Worm (Caenorhabditis elegans): ENCODE results near the gene C53A5.2.

C53A5.2 gene

ce11 chrV:14522514-14522913 lies 491 bp downstream of the C53A5.2 start, which contains the start of gene C53A5.16:
TSS of gene C53A5.16 (minus strand) at chrV:14522614.
- no peak for TF ChIP-seq dox-1 (GFP tag; IDR thresholded peaks at IDR 0.05)
- TF ChIP-seq ztf-3 (GFP tag; optimal IDR thresholded peaks at IDR 0.05): no peak

- TF ChIP-seq ekl-4 (GFP tag; IDR thresholded peaks at IDR 0.05): no peak
- no peak for TF ChIP-seq T26A5.8 (tag; optimal IDR thresholded peaks at IDR 0.05)
- TF ChIP-seq K12H6.12 (tag; optimal IDR thresholded peaks at IDR 0.05): no peak
- no peak for TF ChIP-seq lin-40 (tag; optimal IDR thresholded peaks at IDR 0.05)
- TF ChIP-seq nhr-90 (tag; optimal IDR thresholded peaks at IDR 0.05): no peak
- TF ChIP-seq K11D2.4 (GFP tag; IDR thresholded peaks at IDR 0.05): no peak
- no peak for TF ChIP-seq madf-8 (GFP tag; conservative IDR thresholded peaks at IDR 0.05)
- no peak for TF ChIP-seq akir-1 (GFP tag; optimal IDR thresholded peaks at IDR 0.05)
- no peak for TF ChIP-seq F10E7.11 (tag; optimal IDR thresholded peaks at IDR 0.05)
- no peak for TF ChIP-seq sptf-2 (GFP tag; optimal IDR thresholded peaks at IDR 0.05)
- TF ChIP-seq F57A8.1 (GFP tag; optimal IDR thresholded peaks at IDR 0.05): no peak
- TF ChIP-seq sea-2 (GFP tag; IDR thresholded peaks at IDR 0.05): no peak
- no peak for TF ChIP-seq tbp1 (GFP tag; optimal IDR thresholded peaks at IDR 0.05)
- no peak for TF ChIP-seq F37B4.10 (GFP tag; IDR thresholded peaks at IDR 0.05)
- TF ChIP-seq lsy-27 (tag; optimal IDR thresholded peaks at IDR 0.05; ENCODE audit: borderline replicate concordance, insufficient read depth): no peak
Observed at ce11 chrV:14521000-14521399, 2.0 kb downstream of the C53A5.2 start, which contains the start of gene C53A5.17. TSS of gene C53A5.17 (minus strand) at chrV:14521100.

- TF ChIP-seq F52B5.7 (tag; optimal IDR thresholded peaks at IDR 0.05) (no peak), F37B4.10 (GFP tag; IDR thresholded peaks at IDR 0.05) (no peak), athp-1 (tag; optimal IDR thresholded peaks at IDR 0.05) (no peak), hrde-1 (tag; optimal IDR thresholded peaks at IDR 0.05; ENCODE audit: borderline replicate concordance) (no peak)
Observed at ce11 chrV:14519268-14519667, 3.7 kb downstream of the C53A5.2 start, which contains the start of gene R02D5.8. TSS of gene R02D5.8 (minus strand) at chrV:14519368.

- no peak for TF ChIP-seq dpff-1 (tag; optimal IDR thresholded peaks at IDR 0.05)
- TF ChIP-seq K11D2.4 (GFP tag; IDR thresholded peaks at IDR 0.05): no peak
- TF ChIP-seq lsy-27 (tag; optimal IDR thresholded peaks at IDR 0.05; ENCODE audit: borderline replicate concordance, insufficient read depth): no peak
- TF ChIP-seq zim-3 (tag; optimal IDR thresholded peaks at IDR 0.05): no peak
- no peak for TF ChIP-seq ets-4 (GFP tag; optimal IDR thresholded peaks at IDR 0.05)
- no peak for TF ChIP-seq egrh-3 (GFP tag; IDR thresholded peaks at IDR 0.05)
- no peak for TF ChIP-seq C17E4.6 (GFP tag; IDR thresholded peaks at IDR 0.05)
Observed at ce11 chrV:14518010-14518409, 5.0 kb downstream of the C53A5.2 start, which contains the start of gene R02D5.6. TSS of gene R02D5.6 (minus strand) at chrV:14518110.

ce11 chrV:14510746-14511145 lies 12.3 kb downstream of the C53A5.2 start, which contains the start of gene R02D5.9:
TSS of gene R02D5.9 (minus strand) at chrV:14511123.
- no peak for TF ChIP-seq snpc-1.3 (tag; optimal IDR thresholded peaks at IDR 0.05; ENCODE audit: insufficient read depth)
- no peak for TF ChIP-seq F10E7.11 (tag; optimal IDR thresholded peaks at IDR 0.05)
- no peak for TF ChIP-seq Y53F4B.3 (GFP tag; IDR thresholded peaks at IDR 0.05)
- no peak for TF ChIP-seq athp-1 (tag; optimal IDR thresholded peaks at IDR 0.05)
- no peak for TF ChIP-seq C17E4.6 (GFP tag; IDR thresholded peaks at IDR 0.05)
- no peak for TF ChIP-seq F39B2.1 (GFP tag; IDR thresholded peaks at IDR 0.05)
- no peak for TF ChIP-seq ceh-100 (GFP tag; IDR thresholded peaks at IDR 0.05)

- TF ChIP-seq lir-1 (GFP tag; conservative IDR thresholded peaks at IDR 0.05): no peak
- no peak for TF ChIP-seq rec-8 (tag; optimal IDR thresholded peaks at IDR 0.05)
- no peak for TF ChIP-seq akir-1 (GFP tag; optimal IDR thresholded peaks at IDR 0.05)
- no peak for TF ChIP-seq ekl-4 (GFP tag; IDR thresholded peaks at IDR 0.05)
- no peak for TF ChIP-seq bed-1 (GFP tag; IDR thresholded peaks at IDR 0.05)
- no peak for TF ChIP-seq let-607 (tag; optimal IDR thresholded peaks at IDR 0.05)
- TF ChIP-seq sea-2 (GFP tag; IDR thresholded peaks at IDR 0.05): no peak
- TF ChIP-seq chd-7 (tag; optimal IDR thresholded peaks at IDR 0.05): no peak
- TF ChIP-seq lin-40 (tag; optimal IDR thresholded peaks at IDR 0.05): no peak
- no peak for TF ChIP-seq die-1 (tag; optimal IDR thresholded peaks at IDR 0.05)
- TF ChIP-seq F55B11.4 (tag; optimal IDR thresholded peaks at IDR 0.05; ENCODE audit: borderline replicate concordance, insufficient read depth): no peak
- TF ChIP-seq C17E4.6 (GFP tag; IDR thresholded peaks at IDR 0.05): no peak
- no peak for TF ChIP-seq gei-17 (GFP tag; optimal IDR thresholded peaks at IDR 0.05)
- TF ChIP-seq F39B2.1 (GFP tag; IDR thresholded peaks at IDR 0.05): no peak
Observed at ce11 chrV:14508556-14508955, 14.4 kb downstream of the C53A5.2 start.

All from whole organism, young adult.